Worm (Caenorhabditis elegans): ENCODE results near the gene C44C10.7.
A peak's percentile ranks its signal among the peaks of the same experiment; 100 is the strongest.

The C44C10.7 gene

DNA sequence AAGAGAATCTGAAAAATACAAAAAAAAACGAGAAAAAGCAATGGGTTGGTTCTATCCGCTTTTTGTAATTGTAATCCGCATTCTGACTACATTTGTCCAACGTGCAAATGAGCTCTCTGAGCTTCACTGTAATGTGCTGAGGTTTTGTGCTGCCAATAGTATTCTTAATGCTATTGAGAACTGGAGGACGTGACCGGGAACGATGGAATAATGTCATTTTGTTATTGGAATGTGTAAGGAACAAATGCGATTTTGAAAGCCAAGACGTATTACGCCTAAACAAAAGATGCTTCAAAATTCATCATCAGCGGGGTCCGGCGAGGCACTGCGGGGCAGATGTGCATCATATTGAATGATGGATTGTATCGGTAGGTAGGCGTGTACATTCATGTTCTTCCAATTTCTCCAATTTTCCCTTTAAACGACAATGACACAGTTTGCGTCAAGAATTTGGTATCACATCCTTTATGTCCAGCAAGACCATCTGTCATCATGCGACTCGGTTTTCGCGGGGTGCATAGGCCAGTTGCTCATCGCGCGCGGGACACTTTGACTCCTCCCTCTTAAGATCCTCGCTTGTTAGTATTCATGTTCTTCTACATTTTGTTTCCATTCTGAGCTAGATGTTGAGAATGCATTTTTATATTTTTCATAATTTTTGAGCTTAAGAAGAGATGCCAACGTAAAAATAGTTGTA, 14.9 kb downstream of the C44C10.7 start:
- no peak for TF ChIP-seq scrt-1 (GFP tag; IDR thresholded peaks at IDR 0.05)
- no peak for TF ChIP-seq B0310.2 (tag; optimal IDR thresholded peaks at IDR 0.05)
- no peak for TF ChIP-seq hnd-1 (tag; optimal IDR thresholded peaks at IDR 0.05)
- no peak for TF ChIP-seq pes-1 (GFP tag; IDR thresholded peaks at IDR 0.05)
- TF ChIP-seq flt-1 (GFP tag; IDR thresholded peaks at IDR 0.05): no peak
- TF ChIP-seq ceh-13 (GFP tag; optimal IDR thresholded peaks at IDR 0.05): no peak
- TF ChIP-seq tra-4 (tag; optimal IDR thresholded peaks at IDR 0.05): no peak
- TF ChIP-seq hmbx-1 (tag; optimal IDR thresholded peaks at IDR 0.05): no peak
- no peak for TF ChIP-seq tbx-11 (GFP tag; IDR thresholded peaks at IDR 0.05)
- no peak for TF ChIP-seq ama-1 (optimal IDR thresholded peaks at IDR 0.05)
- no peak for TF ChIP-seq hmg-4 (GFP tag; optimal IDR thresholded peaks at IDR 0.05)
- no peak for TF ChIP-seq tbx-37 (GFP tag; conservative IDR thresholded peaks at IDR 0.05)
- TF ChIP-seq ceh-36 (tag; optimal IDR thresholded peaks at IDR 0.05): no peak
- no peak for TF ChIP-seq sea-1 (GFP tag; conservative IDR thresholded peaks at IDR 0.05)
- TF ChIP-seq aly-1 (tag; optimal IDR thresholded peaks at IDR 0.05): no peak
- no peak for TF ChIP-seq F13C5.2 (tag; optimal IDR thresholded peaks at IDR 0.05)
- TF ChIP-seq ets-7 (tag; optimal IDR thresholded peaks at IDR 0.05): no peak

DNA sequence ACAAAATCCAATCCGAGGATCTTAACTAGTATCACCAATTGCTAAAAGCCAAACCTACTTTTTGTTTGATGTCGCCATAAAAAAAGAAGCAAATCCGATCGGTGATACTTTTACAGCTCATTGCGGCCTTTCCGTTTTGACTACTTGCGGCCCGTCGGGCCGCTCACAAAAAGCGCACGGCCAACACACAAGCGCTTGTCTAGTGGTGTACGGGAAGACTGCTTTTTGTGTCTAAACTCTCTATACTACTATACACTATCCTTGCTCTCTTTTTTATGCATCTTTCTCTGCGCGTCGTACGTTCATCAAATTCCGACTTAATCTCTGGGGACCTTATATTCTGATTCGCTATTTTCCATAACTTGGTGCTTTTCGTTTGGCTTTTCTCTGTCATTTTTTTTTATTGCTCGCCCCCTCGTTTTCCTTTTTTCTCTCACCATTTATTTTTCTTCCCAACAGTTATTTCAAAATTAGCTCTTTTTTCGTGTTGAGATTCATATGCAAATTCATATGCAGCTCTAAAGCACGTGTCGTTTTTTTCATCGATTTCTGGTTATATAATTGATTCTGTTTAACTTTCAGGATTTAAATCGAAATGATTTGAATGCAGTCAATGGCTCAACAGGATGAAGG, 21.4 kb downstream of the C44C10.7 start, which contains the start of gene noca-2:
Gene noca-2, plus strand, starts transcription at position 583 of the 633 bp plus-strand sequence.
- peak; percentile 64 for TF ChIP-seq hmg-4 (GFP tag; optimal IDR thresholded peaks at IDR 0.05)
- TF ChIP-seq hnd-1 (tag; optimal IDR thresholded peaks at IDR 0.05): peak; percentile 12
- no peak for TF ChIP-seq flt-1 (GFP tag; IDR thresholded peaks at IDR 0.05)

DNA sequence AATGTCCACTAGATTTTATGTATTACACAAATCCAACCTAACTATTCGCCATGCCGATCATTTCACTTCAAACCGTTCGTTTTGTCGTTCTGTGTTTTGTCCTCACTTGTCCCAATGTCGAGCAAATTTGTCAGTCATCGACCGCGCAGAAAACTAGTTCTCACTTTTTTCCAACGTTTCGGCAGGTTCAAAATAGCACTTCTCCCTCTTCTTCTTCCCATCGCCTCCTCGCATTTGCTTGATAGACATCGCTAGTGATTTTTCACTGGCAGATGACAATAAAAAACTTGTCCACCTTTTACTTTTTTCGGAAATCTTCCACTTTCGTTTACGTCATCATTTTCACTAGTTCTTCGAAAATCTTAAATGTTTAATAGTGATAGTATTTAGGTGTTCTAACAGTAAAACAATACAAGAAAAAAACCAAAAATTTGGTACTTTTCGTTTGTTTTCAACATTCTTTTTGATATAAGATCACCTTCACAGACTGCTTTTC, 22.5 kb downstream of the C44C10.7 start:
- TF ChIP-seq flt-1 (GFP tag; IDR thresholded peaks at IDR 0.05): no peak
- TF ChIP-seq aly-1 (tag; optimal IDR thresholded peaks at IDR 0.05): no peak
- no peak for TF ChIP-seq hmg-4 (GFP tag; optimal IDR thresholded peaks at IDR 0.05)
- TF ChIP-seq ets-7 (tag; optimal IDR thresholded peaks at IDR 0.05): no peak
- no peak for TF ChIP-seq F13C5.2 (tag; optimal IDR thresholded peaks at IDR 0.05)
- TF ChIP-seq tra-4 (tag; optimal IDR thresholded peaks at IDR 0.05): no peak
- no peak for TF ChIP-seq tbx-37 (GFP tag; conservative IDR thresholded peaks at IDR 0.05)
- no peak for TF ChIP-seq ceh-13 (GFP tag; optimal IDR thresholded peaks at IDR 0.05)

DNA sequence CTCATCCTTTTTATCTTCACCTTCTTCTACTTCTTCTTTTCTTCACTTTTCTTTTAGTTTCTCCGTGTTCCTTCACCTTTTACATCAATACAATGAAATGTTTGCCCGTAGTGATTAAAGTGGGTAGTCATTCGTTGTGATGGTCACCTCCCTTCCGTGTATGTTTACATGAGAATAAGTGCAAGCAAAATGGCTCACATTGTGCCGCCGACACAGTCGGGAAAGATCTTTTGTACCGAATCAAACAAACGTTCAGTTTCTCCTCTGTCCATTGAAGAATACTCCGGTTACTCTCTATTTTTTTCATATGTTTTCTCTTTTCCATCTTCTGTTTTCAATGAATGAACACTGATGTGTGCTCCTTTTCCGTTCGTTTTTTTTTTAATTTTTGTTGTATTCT, 23.9 kb downstream of the C44C10.7 start:
- no peak for TF ChIP-seq hmg-4 (GFP tag; optimal IDR thresholded peaks at IDR 0.05)
- TF ChIP-seq B0310.2 (tag; optimal IDR thresholded peaks at IDR 0.05): no peak
- no peak for TF ChIP-seq tra-4 (tag; optimal IDR thresholded peaks at IDR 0.05)
- no peak for TF ChIP-seq ets-7 (tag; optimal IDR thresholded peaks at IDR 0.05)
- TF ChIP-seq sea-1 (GFP tag; conservative IDR thresholded peaks at IDR 0.05): no peak
- no peak for TF ChIP-seq ama-1 (optimal IDR thresholded peaks at IDR 0.05)
- no peak for TF ChIP-seq tbx-11 (GFP tag; IDR thresholded peaks at IDR 0.05)
- TF ChIP-seq ceh-36 (tag; optimal IDR thresholded peaks at IDR 0.05): no peak
- no peak for TF ChIP-seq tbx-37 (GFP tag; conservative IDR thresholded peaks at IDR 0.05)
- no peak for TF ChIP-seq aly-1 (tag; optimal IDR thresholded peaks at IDR 0.05)
- no peak for TF ChIP-seq hnd-1 (tag; optimal IDR thresholded peaks at IDR 0.05)

DNA sequence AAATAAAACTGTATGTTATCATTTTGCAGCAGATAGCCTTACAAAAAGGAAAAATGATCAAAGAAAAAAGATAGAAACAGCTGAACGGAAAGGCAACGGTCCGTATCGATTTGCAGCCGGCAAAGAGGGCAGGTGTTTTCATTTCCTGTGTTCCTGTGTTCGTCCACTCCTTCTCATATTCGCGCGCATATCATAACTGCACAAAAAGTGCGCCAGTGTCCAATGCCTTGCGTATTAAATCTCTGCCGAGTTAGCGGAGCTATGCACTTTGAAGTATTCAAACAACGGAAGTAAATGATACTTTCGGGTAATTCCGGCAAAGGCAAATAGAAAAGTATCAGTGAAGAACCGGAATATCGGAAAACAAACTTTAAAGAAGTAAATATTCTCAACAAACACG, 25.5 kb downstream of the C44C10.7 start:
- TF ChIP-seq ceh-36 (tag; optimal IDR thresholded peaks at IDR 0.05) (peak; percentile 8), flt-1 (GFP tag; IDR thresholded peaks at IDR 0.05) (0 out of 2 replicates have a peak, but pooled peaks have one; percentile 16), hmg-4 (GFP tag; optimal IDR thresholded peaks at IDR 0.05) (peak; percentile 43), B0310.2 (tag; optimal IDR thresholded peaks at IDR 0.05) (no peak)

DNA sequence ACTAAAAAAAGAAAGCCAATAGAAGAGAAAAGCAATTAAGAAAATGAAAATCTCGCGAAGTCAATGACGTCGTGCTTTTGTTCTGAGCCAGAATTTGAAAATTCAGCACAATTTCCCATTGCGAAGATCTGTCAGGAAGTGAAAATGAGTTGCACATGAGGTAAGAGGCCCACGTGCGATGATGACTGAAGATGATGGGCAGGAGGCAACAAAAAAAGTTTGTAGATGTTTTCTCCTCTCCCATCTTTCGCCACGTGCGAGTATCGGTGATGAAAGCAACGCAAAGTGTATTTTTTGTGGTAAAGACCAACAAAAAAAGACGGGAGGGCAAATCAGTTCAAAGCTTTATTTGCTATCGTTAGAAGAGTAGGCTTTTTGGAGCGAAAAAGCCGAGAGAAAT, 26.0 kb downstream of the C44C10.7 start:
- TF ChIP-seq F13C5.2 (tag; optimal IDR thresholded peaks at IDR 0.05): no peak
- TF ChIP-seq tbx-11 (GFP tag; IDR thresholded peaks at IDR 0.05): no peak
- TF ChIP-seq tbx-37 (GFP tag; conservative IDR thresholded peaks at IDR 0.05): no peak
- TF ChIP-seq hnd-1 (tag; optimal IDR thresholded peaks at IDR 0.05): no peak
- TF ChIP-seq aly-1 (tag; optimal IDR thresholded peaks at IDR 0.05): no peak
- TF ChIP-seq scrt-1 (GFP tag; IDR thresholded peaks at IDR 0.05): no peak
- TF ChIP-seq tra-4 (tag; optimal IDR thresholded peaks at IDR 0.05): no peak
- no peak for TF ChIP-seq ama-1 (optimal IDR thresholded peaks at IDR 0.05)
- TF ChIP-seq ets-7 (tag; optimal IDR thresholded peaks at IDR 0.05): no peak
- TF ChIP-seq flt-1 (GFP tag; IDR thresholded peaks at IDR 0.05): no peak
- TF ChIP-seq pes-1 (GFP tag; IDR thresholded peaks at IDR 0.05): no peak
- TF ChIP-seq sea-1 (GFP tag; conservative IDR thresholded peaks at IDR 0.05): no peak

DNA sequence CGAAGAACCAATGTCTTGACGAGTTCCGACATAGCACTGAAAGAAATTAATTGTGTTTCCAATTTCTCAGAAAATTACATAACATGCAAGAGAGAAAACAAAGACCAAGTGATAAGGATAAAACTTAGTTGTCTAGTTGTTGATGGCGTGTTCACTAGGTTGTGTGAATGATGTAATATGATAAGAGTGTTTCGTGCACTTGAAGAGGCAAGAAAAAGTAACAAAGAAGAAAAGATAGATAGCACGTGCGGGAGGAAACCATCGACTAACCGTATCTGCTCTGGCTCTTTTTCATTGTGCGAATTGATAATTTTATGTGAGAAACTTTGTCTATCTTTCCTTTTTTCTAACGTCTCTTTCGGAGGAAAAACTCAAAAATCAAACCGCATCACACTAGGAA, 26.4 kb downstream of the C44C10.7 start, which contains the start of gene sfxn-1.5:
Gene sfxn-1.5, minus strand, starts transcription at position 36 of the 400 bp plus-strand sequence.
- TF ChIP-seq scrt-1 (GFP tag; IDR thresholded peaks at IDR 0.05) (no peak), ets-7 (tag; optimal IDR thresholded peaks at IDR 0.05) (no peak), B0310.2 (tag; optimal IDR thresholded peaks at IDR 0.05) (no peak), hnd-1 (tag; optimal IDR thresholded peaks at IDR 0.05) (no peak), hmbx-1 (tag; optimal IDR thresholded peaks at IDR 0.05) (no peak), tbx-11 (GFP tag; IDR thresholded peaks at IDR 0.05) (no peak), sea-1 (GFP tag; conservative IDR thresholded peaks at IDR 0.05) (no peak), pes-1 (GFP tag; IDR thresholded peaks at IDR 0.05) (no peak), ceh-13 (GFP tag; optimal IDR thresholded peaks at IDR 0.05) (no peak), flt-1 (GFP tag; IDR thresholded peaks at IDR 0.05) (no peak), tra-4 (tag; optimal IDR thresholded peaks at IDR 0.05) (no peak), ceh-36 (tag; optimal IDR thresholded peaks at IDR 0.05) (no peak), hmg-4 (GFP tag; optimal IDR thresholded peaks at IDR 0.05) (no peak), aly-1 (tag; optimal IDR thresholded peaks at IDR 0.05) (no peak), ama-1 (optimal IDR thresholded peaks at IDR 0.05) (no peak), F13C5.2 (tag; optimal IDR thresholded peaks at IDR 0.05) (no peak), tbx-37 (GFP tag; conservative IDR thresholded peaks at IDR 0.05) (no peak)

Measured in whole organism, early embryonic.